Worm (Caenorhabditis elegans) whole organism, L2 larva: ENCODE data around the gene C28C12.11.

Experiments used
- aly-2 ChIP-seq: fragments of 150-350 bp; optimal IDR thresholded peaks from 2 replicates; lab custom pipeline; 2014; ENCODE audit warnings: missing biosample characterization, missing genetic modification characterization
- ama-1 ChIP-seq: fragments of 150-350 bp; optimal IDR thresholded peaks from 2 replicates; lab custom pipeline; 2018; ENCODE audit warnings: inconsistent platforms
- elt-3 ChIP-seq: sonication (generic microtip); optimal IDR thresholded peaks from 2 replicates; lab custom pipeline; 2017; ENCODE audit warnings: missing biosample characterization, missing genetic modification characterization
- gmeb-1 ChIP-seq: fragments of 150-350 bp; optimal IDR thresholded peaks from 2 replicates; lab custom pipeline; 2014; ENCODE audit warnings: missing biosample characterization, missing genetic modification characterization
- mbf-1 ChIP-seq: sonication (generic microtip); optimal IDR thresholded peaks from 2 replicates; lab custom pipeline; 2017; ENCODE audit warnings: missing biosample characterization, missing genetic modification characterization
- mdl-1 ChIP-seq, 2 experiments: fragments of 150-350 bp in 1 of 2; sonication (generic microtip) in 1 of 2; optimal IDR thresholded peaks; 2 replicates each; lab custom pipeline; 2017; ENCODE audit warnings: missing biosample characterization in 2 of 2, missing genetic modification characterization in 2 of 2
- nhr-12 ChIP-seq: fragments of 150-350 bp; optimal IDR thresholded peaks from 2 replicates; lab custom pipeline; 2014; ENCODE audit warnings: missing biosample characterization, missing genetic modification characterization
- nhr-23 ChIP-seq: fragments of 150-350 bp; optimal IDR thresholded peaks from 2 replicates; lab custom pipeline; 2014; ENCODE audit warnings: missing biosample characterization, missing genetic modification reagents, missing genetic modification characterization
- nhr-237 ChIP-seq: fragments of 150-350 bp; optimal IDR thresholded peaks from 2 replicates; lab custom pipeline; 2014; ENCODE audit warnings: missing biosample characterization, missing genetic modification characterization
- nhr-25 ChIP-seq: fragments of 150-350 bp; sonication (generic microtip); optimal IDR thresholded peaks from 3 replicates; lab custom pipeline; 2014; ENCODE audit warnings: missing biosample characterization, missing genetic modification characterization
- skn-1 ChIP-seq: sonication (generic microtip); optimal IDR thresholded peaks from 2 replicates; lab custom pipeline; 2017; ENCODE audit warnings: missing biosample characterization, missing genetic modification characterization
- snpc-4 ChIP-seq: fragments of 150-350 bp; optimal IDR thresholded peaks from 2 replicates; lab custom pipeline; 2014; ENCODE audit warnings: missing biosample characterization, missing genetic modification characterization
- unc-39 ChIP-seq: fragments of 150-350 bp; optimal IDR thresholded peaks from 2 replicates; lab custom pipeline; 2014; ENCODE audit warnings: missing biosample characterization, missing genetic modification characterization
- ztf-4 ChIP-seq: fragments of 150-350 bp; optimal IDR thresholded peaks from 2 replicates; lab custom pipeline; 2014; ENCODE audit warnings: missing biosample characterization, missing genetic modification characterization

DNA sequence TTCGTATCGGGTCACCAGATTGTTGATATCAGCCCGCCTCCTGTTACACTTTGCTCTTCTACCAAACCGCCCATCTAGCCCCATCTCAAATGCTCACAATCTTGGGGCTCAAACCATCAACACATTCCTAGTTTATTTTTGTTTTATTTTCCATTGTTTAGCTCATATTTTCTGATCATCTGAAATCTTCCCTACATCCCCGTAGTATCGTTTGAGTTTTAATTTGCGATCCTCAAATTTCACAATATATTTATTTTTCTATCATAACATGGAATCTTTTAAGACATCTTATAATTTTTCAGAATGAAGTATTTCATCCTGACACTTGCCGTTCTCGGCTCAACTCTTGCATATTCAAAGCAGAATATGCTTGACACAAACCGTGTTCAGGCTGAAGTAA, 3.0 kb downstream of the C28C12.11 start, which contains the start of gene spp-10:
- TF ChIP-seq ama-1 (lab: Kevin White, UChicago) (no peak), mbf-1 (tag; lab: Kevin White, UChicago) (no peak), gmeb-1 (no peak), mdl-1 (tag; optimal IDR thresholded peaks at IDR 0.05; lab: Kevin White, UChicago) (no peak), unc-39 (tag; lab: Kevin White, UChicago) (no peak), nhr-25 (tag; lab: Kevin White, UChicago) (no peak), nhr-12 (tag; lab: Kevin White, UChicago) (no peak), nhr-23 (no peak), nhr-237 (tag; lab: Kevin White, UChicago) (no peak), ztf-4 (no peak), elt-3 (tag; lab: Kevin White, UChicago) (no peak), aly-2 (tag; lab: Kevin White, UChicago) (no peak), snpc-4 (tag; lab: Kevin White, UChicago) (no peak), skn-1 (tag; lab: Kevin White, UChicago) (no peak)
